Fruit fly (Drosophila melanogaster) whole organism, wandering third instar larva: Measurements from ENCODE around the gene CG12231.

Source experiments
- Myc ChIP-seq: fragments of >200 bp; optimal IDR thresholded peaks from 2 replicates; lab custom pipeline; 2017
- fru ChIP-seq: fragments of 200-800 bp; sonication (Bioruptor generic); optimal IDR thresholded peaks from 3 replicates; lab custom pipeline; 2016; ENCODE audit warnings: missing biosample characterization, mild to moderate bottlenecking, missing genetic modification characterization

dm6 chrX:19520888-19521287, 10.7 kb downstream of the CG12231 start:
- TF ChIP-seq Myc (lab: Kevin White, UChicago) (no peak), fru (GFP tag; lab: Kevin White, UChicago) (no peak)
